Fruit fly (Drosophila melanogaster): Measurements from ENCODE around the gene CG32112.

Gene CG32112

dm6 chr3L:12692881-12693752 is 48.4 kb upstream of the CG32112 start, which contains the start of gene mirr (continued):
- no peak for TF ChIP-seq CG7357 (GFP tag; IDR thresholded peaks at IDR 0.05)
- TF ChIP-seq Dek (tag; optimal IDR thresholded peaks at IDR 0.05): no peak
- no peak for TF ChIP-seq CG12299 (tag; optimal IDR thresholded peaks at IDR 0.05)
- no peak for TF ChIP-seq Rx (GFP tag; IDR thresholded peaks at IDR 0.05)
- no peak for TF ChIP-seq ttk (GFP tag; IDR thresholded peaks at IDR 0.05)
- no peak for TF ChIP-seq fd3F (GFP tag; optimal IDR thresholded peaks at IDR 0.05)
- TF ChIP-seq CG15269 (tag; optimal IDR thresholded peaks at IDR 0.05): no peak
- no peak for TF ChIP-seq Fer3 (tag; optimal IDR thresholded peaks at IDR 0.05)
- TF ChIP-seq Xrp1 (GFP tag; IDR thresholded peaks at IDR 0.05): no peak
- no peak for TF ChIP-seq CG7928 (GFP tag; optimal IDR thresholded peaks at IDR 0.05)
- TF ChIP-seq CG11398 (GFP tag; optimal IDR thresholded peaks at IDR 0.05): no peak
- no peak for TF ChIP-seq CG2678 (tag; optimal IDR thresholded peaks at IDR 0.05)
- TF ChIP-seq NK7.1 (GFP tag; optimal IDR thresholded peaks at IDR 0.05): no peak
- TF ChIP-seq CG32532 (GFP tag; IDR thresholded peaks at IDR 0.05): peak; percentile 23; the same call in 1 of the 2 replicates
- no peak for TF ChIP-seq Hr51 (GFP tag; optimal IDR thresholded peaks at IDR 0.05)
- TF ChIP-seq CG14860 (GFP tag; IDR thresholded peaks at IDR 0.05; ENCODE audit: partially characterized antibody): 0 out of 3 replicates have a peak, but pooled peaks have one; percentile 13
- peak; percentile 75 for TF ChIP-seq Hey (tag; optimal IDR thresholded peaks at IDR 0.05)
- no peak for TF ChIP-seq klu (GFP tag; IDR thresholded peaks at IDR 0.05)
- TF ChIP-seq CG12155 (GFP tag; optimal IDR thresholded peaks at IDR 0.05): no peak
- TF ChIP-seq CG30431 (GFP tag; optimal IDR thresholded peaks at IDR 0.05): no peak
- no peak for TF ChIP-seq pan (optimal IDR thresholded peaks at IDR 0.05)
- no peak for TF ChIP-seq pan (GFP tag; optimal IDR thresholded peaks at IDR 0.05 in 1 of 2, IDR thresholded peaks at IDR 0.05 in 1 of 2)
- TF ChIP-seq CG42726 (GFP tag; IDR thresholded peaks at IDR 0.05; ENCODE audit: partially characterized antibody): 0 out of 2 replicates have a peak, but pooled peaks have one; percentile 19
- no peak for TF ChIP-seq Myb (GFP tag; optimal IDR thresholded peaks at IDR 0.05)
- TF ChIP-seq CG4730 (GFP tag; IDR thresholded peaks at IDR 0.05): no peak
- TF ChIP-seq ewg (GFP tag; optimal IDR thresholded peaks at IDR 0.05): peak; percentile 24
- TF ChIP-seq CG18476 (GFP tag; optimal IDR thresholded peaks at IDR 0.05): no peak
- no peak for TF ChIP-seq HLH4C (GFP tag; IDR thresholded peaks at IDR 0.05; ENCODE audit: partially characterized antibody)
- no peak for TF ChIP-seq ro (GFP tag; IDR thresholded peaks at IDR 0.05)
- no peak for TF ChIP-seq pita (GFP tag; optimal IDR thresholded peaks at IDR 0.05)
- no peak for TF ChIP-seq dysf (GFP tag; IDR thresholded peaks at IDR 0.05)
- peak; percentile 14 for TF ChIP-seq CG17829 (tag; optimal IDR thresholded peaks at IDR 0.05)
- no peak for TF ChIP-seq gcm2 (GFP tag; optimal IDR thresholded peaks at IDR 0.05)
- TF ChIP-seq CG10209 (GFP tag; optimal IDR thresholded peaks at IDR 0.05): no peak
- peak; percentile 49 for TF ChIP-seq HmgZ (tag; optimal IDR thresholded peaks at IDR 0.05)
- peak; percentile 14; the same call in 1 of the 3 replicates for TF ChIP-seq CG6791 (GFP tag; IDR thresholded peaks at IDR 0.05; ENCODE audit: partially characterized antibody)
- TF ChIP-seq CG16815 (GFP tag; optimal IDR thresholded peaks at IDR 0.05): no peak
- TF ChIP-seq CG14965 (GFP tag; optimal IDR thresholded peaks at IDR 0.05; ENCODE audit: borderline replicate concordance): no peak
- no peak for TF ChIP-seq luna (GFP tag; optimal IDR thresholded peaks at IDR 0.05)
- TF ChIP-seq CG7839 (tag; optimal IDR thresholded peaks at IDR 0.05): no peak
- no peak for TF ChIP-seq scrt (GFP tag; optimal IDR thresholded peaks at IDR 0.05)
- TF ChIP-seq Camta (GFP tag; optimal IDR thresholded peaks at IDR 0.05): no peak
- TF ChIP-seq ranshi (GFP tag; IDR thresholded peaks at IDR 0.05): no peak; the same call in 1 of the 2 replicates
- no peak for TF ChIP-seq CTCF (GFP tag; optimal IDR thresholded peaks at IDR 0.05)
- no peak for TF ChIP-seq CG10147 (GFP tag; optimal IDR thresholded peaks at IDR 0.05)
- TF ChIP-seq nau (GFP tag; optimal IDR thresholded peaks at IDR 0.05): peak; percentile 61
- TF ChIP-seq jigr1 (GFP tag; IDR thresholded peaks at IDR 0.05): no peak
- no peak for TF ChIP-seq CG1602 (GFP tag; optimal IDR thresholded peaks at IDR 0.05)
- TF ChIP-seq NC2α (GFP tag; optimal IDR thresholded peaks at IDR 0.05): no peak
